Fruit fly (Drosophila melanogaster): ENCODE measurements around the gene gcm2.

Gene gcm2

DNA sequence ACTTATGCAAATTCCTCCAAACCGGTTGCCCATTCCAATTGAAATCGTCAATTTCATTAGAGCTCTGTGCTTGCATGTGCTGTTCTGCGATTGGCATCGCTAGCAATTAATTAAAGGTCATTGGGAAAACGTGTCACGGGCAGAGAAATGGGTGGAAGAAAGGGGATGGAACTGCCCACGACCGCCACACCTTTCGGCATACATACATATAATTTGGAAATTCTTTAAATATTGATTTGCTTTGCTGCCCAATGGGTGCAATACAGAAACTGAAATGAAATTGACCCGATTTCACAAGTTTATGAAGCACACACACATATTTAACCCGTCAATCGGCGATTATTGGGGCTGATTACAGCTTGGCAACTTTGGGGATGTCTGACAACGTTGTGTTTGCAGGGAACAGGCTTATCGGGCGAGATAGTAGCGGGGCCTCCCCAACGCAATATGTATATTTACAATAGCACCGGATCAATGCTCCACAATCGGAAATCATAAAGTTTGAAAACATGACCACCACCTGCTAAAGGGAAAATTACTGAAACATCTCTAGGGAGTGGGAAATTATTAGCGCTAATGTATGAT is 6.4 kb downstream of the gcm2 start:
- TF ChIP-seq svp (GFP tag) (peak; percentile 34), vri (GFP tag; optimal IDR thresholded peaks at IDR 0.05) (peak; percentile 51), pdm3 (GFP tag; optimal IDR thresholded peaks at IDR 0.05) (no peak), fkh (GFP tag; optimal IDR thresholded peaks at IDR 0.05) (peak; percentile 44)

DNA sequence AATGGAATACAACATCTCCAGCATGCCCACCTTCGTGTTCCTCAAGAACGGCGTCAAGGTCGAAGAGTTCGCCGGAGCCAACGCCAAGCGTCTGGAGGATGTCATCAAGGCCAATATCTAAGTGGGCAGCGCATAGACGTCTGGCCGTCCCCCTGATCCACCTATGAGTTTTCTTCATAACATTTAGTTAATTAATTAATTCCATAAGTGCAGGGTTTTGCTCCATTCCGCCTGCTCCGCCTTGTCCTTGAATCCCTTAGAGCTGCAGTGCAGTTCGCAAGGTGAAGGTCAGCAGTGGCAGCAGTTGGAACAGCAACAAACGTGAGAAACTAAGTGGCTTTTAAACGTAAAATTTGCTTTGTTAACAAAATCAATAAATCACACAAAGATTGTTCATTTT is 7.2 kb downstream of the gcm2 start:
- TF ChIP-seq CG34406 (GFP tag; optimal IDR thresholded peaks at IDR 0.05) (no peak), CG7368 (GFP tag; optimal IDR thresholded peaks at IDR 0.05) (no peak), svp (GFP tag) (peak; percentile 72), Sox14 (GFP tag; optimal IDR thresholded peaks at IDR 0.05) (no peak)

DNA sequence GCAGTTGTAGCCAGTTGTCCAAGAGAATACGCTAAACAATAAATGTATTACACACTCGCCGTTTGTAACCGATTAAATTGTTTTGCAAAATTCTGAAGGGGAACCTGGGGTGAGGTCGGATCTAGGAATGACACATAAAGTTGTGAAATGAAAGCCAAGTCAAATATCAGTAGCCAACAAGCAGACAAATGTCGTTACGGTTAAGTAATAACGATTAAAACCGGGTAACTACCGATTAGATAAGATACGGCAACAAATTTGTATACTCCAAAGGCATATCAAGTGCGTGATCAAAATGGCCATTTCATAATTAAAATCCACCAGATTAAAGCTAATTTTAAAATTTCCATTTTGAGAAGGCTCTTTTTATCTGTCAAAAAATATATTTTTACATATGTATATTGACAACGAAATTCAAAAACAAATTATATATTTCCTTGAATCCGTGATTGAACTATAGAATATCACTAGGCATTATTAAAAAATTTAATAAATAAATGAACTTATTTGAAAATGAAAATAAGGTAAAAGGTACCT is 7.7 kb downstream of the gcm2 start, which contains the start of gene GlcAT-S:
GlcAT-S (plus strand) TSS at position 487 of the 537 bp plus-strand sequence.
- TF ChIP-seq CG31627 (GFP tag; optimal IDR thresholded peaks at IDR 0.05) (no peak), vri (GFP tag; optimal IDR thresholded peaks at IDR 0.05) (peak; percentile 90), Eip93F (GFP tag; optimal IDR thresholded peaks at IDR 0.05) (peak; percentile 15)

DNA sequence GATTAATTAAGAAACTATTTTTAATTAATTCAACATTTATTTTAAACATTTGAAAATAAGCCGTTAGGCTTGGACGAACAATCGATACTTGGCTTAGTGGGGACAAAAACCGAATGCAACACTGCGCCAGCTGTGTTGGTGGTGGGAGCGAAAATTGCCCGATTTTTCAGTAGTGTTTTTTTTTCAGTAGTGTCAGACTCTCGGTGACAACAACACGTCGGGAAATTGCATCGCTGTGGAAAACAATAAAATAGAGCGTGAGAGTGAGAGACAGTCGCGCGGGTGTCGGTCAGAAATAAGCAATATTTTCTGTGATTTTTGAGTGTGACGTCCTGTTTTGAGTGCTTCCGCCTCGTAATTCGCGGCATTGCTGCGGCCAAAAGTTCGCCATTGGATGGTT is 8.3 kb downstream of the gcm2 start:
- no peak for TF ChIP-seq dsx (GFP tag; optimal IDR thresholded peaks at IDR 0.05; ENCODE audit: poor library complexity, severe bottlenecking)
- peak; percentile 18 for TF ChIP-seq OdsH (GFP tag; optimal IDR thresholded peaks at IDR 0.05)
- TF ChIP-seq Eip78C (GFP tag) = peak; percentile 36
- peak; percentile 36 for TF ChIP-seq Hr39 (GFP tag; optimal IDR thresholded peaks at IDR 0.05)
- no peak for TF ChIP-seq Lpt (GFP tag; optimal IDR thresholded peaks at IDR 0.05)
- no peak for TF ChIP-seq spab (GFP tag; optimal IDR thresholded peaks at IDR 0.05)
- peak; percentile 13; the same call in 1 of the 2 replicates for TF ChIP-seq CG11294 (GFP tag; IDR thresholded peaks at IDR 0.05)
- no peak for TF ChIP-seq Sox15 (GFP tag; optimal IDR thresholded peaks at IDR 0.05)
- peak; percentile 1 for TF ChIP-seq Met (GFP tag; optimal IDR thresholded peaks at IDR 0.05)
- TF ChIP-seq CG6163 (GFP tag; IDR thresholded peaks at IDR 0.05) = peak; percentile 72; the same call in 2 of the 3 replicates
- TF ChIP-seq achi (GFP tag; optimal IDR thresholded peaks at IDR 0.05) = peak; percentile 67
- TF ChIP-seq CG34406 (GFP tag; optimal IDR thresholded peaks at IDR 0.05) = peak; percentile 11
- TF ChIP-seq CG8119 (GFP tag; IDR thresholded peaks at IDR 0.05) = peak; percentile 35; the same call in 1 of the 3 replicates
- peak; percentile 32 for TF ChIP-seq CG31627 (GFP tag; optimal IDR thresholded peaks at IDR 0.05)
- TF ChIP-seq dac (GFP tag; optimal IDR thresholded peaks at IDR 0.05) = no peak
- peak; percentile 29 for TF ChIP-seq pdm3 (GFP tag; optimal IDR thresholded peaks at IDR 0.05)
- peak; percentile 67 for TF ChIP-seq svp (GFP tag)
- TF ChIP-seq CG4318 (GFP tag; optimal IDR thresholded peaks at IDR 0.05) = no peak
- TF ChIP-seq fkh (GFP tag; optimal IDR thresholded peaks at IDR 0.05) = no peak
- TF ChIP-seq CG1621 (tag; optimal IDR thresholded peaks at IDR 0.05) = peak; percentile 45
- no peak for TF ChIP-seq CG32006 (GFP tag; optimal IDR thresholded peaks at IDR 0.05)
- no peak for TF ChIP-seq Hr38 (GFP tag; optimal IDR thresholded peaks at IDR 0.05)
- TF ChIP-seq Eip93F (GFP tag; optimal IDR thresholded peaks at IDR 0.05) = no peak
- peak; percentile 45; the same call in 1 of the 2 replicates for TF ChIP-seq CG15336 (GFP tag; IDR thresholded peaks at IDR 0.05)
- TF ChIP-seq CG6792 (GFP tag; optimal IDR thresholded peaks at IDR 0.05) = peak; percentile 4
- peak; percentile 54 for TF ChIP-seq esn (GFP tag; optimal IDR thresholded peaks at IDR 0.05)
- peak; percentile 73 for TF ChIP-seq vri (GFP tag; optimal IDR thresholded peaks at IDR 0.05)
- TF ChIP-seq CG3919 (GFP tag; optimal IDR thresholded peaks at IDR 0.05) = peak; percentile 34
- no peak for TF ChIP-seq Hr4 (GFP tag; optimal IDR thresholded peaks at IDR 0.05)
- TF ChIP-seq Sox14 (GFP tag; optimal IDR thresholded peaks at IDR 0.05) = peak; percentile 22
- no peak for TF ChIP-seq CG9139 (GFP tag; optimal IDR thresholded peaks at IDR 0.05)
- peak; percentile 71 for TF ChIP-seq eg (GFP tag; IDR thresholded peaks at IDR 0.05)
- TF ChIP-seq ss (GFP tag; optimal IDR thresholded peaks at IDR 0.05) = no peak
- TF ChIP-seq CG6276 (GFP tag; optimal IDR thresholded peaks at IDR 0.05) = peak; percentile 31
- TF ChIP-seq topi (GFP tag; optimal IDR thresholded peaks at IDR 0.05) = no peak
- no peak for TF ChIP-seq CG10631 (GFP tag; optimal IDR thresholded peaks at IDR 0.05)
- no peak for TF ChIP-seq CG3032 (tag; optimal IDR thresholded peaks at IDR 0.05)
- peak; percentile 21 for TF ChIP-seq Smox (GFP tag; optimal IDR thresholded peaks at IDR 0.05)
- TF ChIP-seq CG7368 (GFP tag; optimal IDR thresholded peaks at IDR 0.05) = no peak
- no peak for TF ChIP-seq CG6808 (GFP tag; optimal IDR thresholded peaks at IDR 0.05)
- TF ChIP-seq lz (GFP tag; optimal IDR thresholded peaks at IDR 0.05) = peak; percentile 29
- TF ChIP-seq CG16779 (tag; optimal IDR thresholded peaks at IDR 0.05) = peak; percentile 49
- peak in 1 of 2 experiments; percentile 16 for TF ChIP-seq salr (GFP tag; optimal IDR thresholded peaks at IDR 0.05)

Measured in whole organism, prepupa.